Worm (Caenorhabditis elegans) whole organism, early embryonic: ENCODE data around the gene atz-1.

ENCODE experiments used
- B0310.2 ChIP-seq: sonication (generic microtip); optimal IDR thresholded peaks from 2 replicates; lab custom pipeline; 2016; ENCODE audit warnings: mild to moderate bottlenecking, missing genetic modification characterization, missing compliant biosample characterization
- F13C5.2 ChIP-seq: sonication (generic microtip); optimal IDR thresholded peaks from 2 replicates; lab custom pipeline; 2017; ENCODE audit warnings: mild to moderate bottlenecking, missing genetic modification characterization, inconsistent platforms, missing compliant biosample characterization
- aly-1 ChIP-seq: sonication (generic microtip); optimal IDR thresholded peaks from 2 replicates; lab custom pipeline; 2016; ENCODE audit warnings: missing genetic modification characterization, missing compliant biosample characterization
- ama-1 ChIP-seq: fragments of 150-350 bp; optimal IDR thresholded peaks from 2 replicates; lab custom pipeline; 2014
- ceh-13 ChIP-seq: fragments of 200-800 bp; sonication (Bioruptor generic); optimal IDR thresholded peaks from 2 replicates; lab custom pipeline; 2018; ENCODE audit warnings: mild to moderate bottlenecking, missing genetic modification characterization, missing compliant biosample characterization
- ceh-36 ChIP-seq: sonication (generic microtip); optimal IDR thresholded peaks from 2 replicates; lab custom pipeline; 2016; ENCODE audit warnings: missing genetic modification characterization, inconsistent platforms, missing compliant biosample characterization
- ets-7 ChIP-seq: sonication (generic microtip); optimal IDR thresholded peaks from 2 replicates; lab custom pipeline; 2016; ENCODE audit warnings: missing genotype, missing genetic modification characterization, missing compliant biosample characterization
- flt-1 ChIP-seq: fragments of 200-800 bp; sonication (Bioruptor generic); IDR thresholded peaks from 2 replicates; pipeline ENCODE4 v1.3.6; 2022; ENCODE audit warnings: missing genetic modification characterization, missing compliant biosample characterization
- hmbx-1 ChIP-seq: sonication (generic microtip); optimal IDR thresholded peaks from 2 replicates; lab custom pipeline; 2016; ENCODE audit warnings: mild to moderate bottlenecking, missing genetic modification characterization, missing compliant biosample characterization
- hmg-4 ChIP-seq: fragments of 200-800 bp; sonication (Bioruptor generic); optimal IDR thresholded peaks from 2 replicates; lab custom pipeline; 2018; ENCODE audit warnings: mild to moderate bottlenecking, missing genetic modification characterization, missing compliant biosample characterization
- hnd-1 ChIP-seq: sonication (generic microtip); optimal IDR thresholded peaks from 2 replicates; lab custom pipeline; 2016; ENCODE audit warnings: missing genetic modification characterization, missing compliant biosample characterization
- pes-1 ChIP-seq: fragments of 200-800 bp; sonication (Bioruptor generic); IDR thresholded peaks from 2 replicates; pipeline ENCODE4 v1.3.6; 2022; ENCODE audit warnings: missing genetic modification reagents, missing genetic modification characterization, missing compliant biosample characterization
- scrt-1 ChIP-seq: fragments of 200-800 bp; sonication (Bioruptor generic); IDR thresholded peaks from 2 replicates; pipeline ENCODE4 v1.3.6; 2022; ENCODE audit warnings: missing genetic modification characterization, missing compliant biosample characterization
- sea-1 ChIP-seq: fragments of 200-800 bp; sonication (Bioruptor generic); conservative IDR thresholded peaks from 2 replicates; pipeline ENCODE4 v1.3.6; 2022; ENCODE audit warnings: missing genetic modification characterization, missing compliant biosample characterization
- tbx-11 ChIP-seq: fragments of 200-800 bp; sonication (Bioruptor generic); IDR thresholded peaks from 2 replicates; pipeline ENCODE4 v1.3.6; 2022; ENCODE audit warnings: missing genetic modification characterization, missing compliant biosample characterization
- tbx-37 ChIP-seq: fragments of 200-800 bp; sonication (Bioruptor generic); conservative IDR thresholded peaks from 2 replicates; pipeline ENCODE4 v1.3.6; 2022; ENCODE audit warnings: missing genetic modification reagents, missing genetic modification characterization, missing compliant biosample characterization
- tra-4 ChIP-seq: sonication (generic microtip); optimal IDR thresholded peaks from 2 replicates; lab custom pipeline; 2017; ENCODE audit warnings: missing genetic modification characterization, missing compliant biosample characterization

Gene atz-1

ce11 chrIV:12414601-12415000 is 38.7 kb upstream of the atz-1 start:
- no peak for TF ChIP-seq pes-1 (GFP tag; lab: Robert Waterston, UW)
- no peak for TF ChIP-seq sea-1
- no peak for TF ChIP-seq hnd-1 (tag; lab: Kevin White, UChicago)
- TF ChIP-seq flt-1 (GFP tag; lab: Robert Waterston, UW), result no peak
- TF ChIP-seq hmbx-1 (tag; lab: Kevin White, UChicago), result no peak
- no peak for TF ChIP-seq ceh-13
- TF ChIP-seq ama-1 (lab: Kevin White, UChicago), result no peak
- no peak for TF ChIP-seq B0310.2 (tag; lab: Kevin White, UChicago)
- TF ChIP-seq tbx-37 (GFP tag; lab: Robert Waterston, UW), result no peak
- no peak for TF ChIP-seq ceh-36 (tag; lab: Kevin White, UChicago)

ce11 chrIV:12410167-12410566 is 34.2 kb upstream of the atz-1 start, which contains the start of gene acl-13:
TSS of gene acl-13 (plus strand) at chrIV:12410467.
- TF ChIP-seq tra-4 (no peak), ets-7 (tag; lab: Kevin White, UChicago) (no peak), sea-1 (no peak), pes-1 (GFP tag; lab: Robert Waterston, UW) (no peak), aly-1 (tag; lab: Kevin White, UChicago) (no peak), hmg-4 (GFP tag; lab: Kevin White, UChicago) (no peak), scrt-1 (GFP tag; lab: Robert Waterston, UW) (no peak), ama-1 (lab: Kevin White, UChicago) (no peak), B0310.2 (tag; lab: Kevin White, UChicago) (no peak), tbx-37 (GFP tag; lab: Robert Waterston, UW) (no peak), flt-1 (GFP tag; lab: Robert Waterston, UW) (no peak)

- no peak for TF ChIP-seq aly-1 (tag; lab: Kevin White, UChicago)
- TF ChIP-seq hnd-1 (tag; lab: Kevin White, UChicago), result no peak
- TF ChIP-seq hmg-4 (GFP tag; lab: Kevin White, UChicago), result no peak
- TF ChIP-seq pes-1 (GFP tag; lab: Robert Waterston, UW), result no peak
- TF ChIP-seq flt-1 (GFP tag; lab: Robert Waterston, UW), result no peak
- TF ChIP-seq sea-1, result no peak
- TF ChIP-seq ets-7 (tag; lab: Kevin White, UChicago), result no peak
- TF ChIP-seq tbx-11 (GFP tag; lab: Robert Waterston, UW), result no peak
- no peak for TF ChIP-seq B0310.2 (tag; lab: Kevin White, UChicago)
- TF ChIP-seq ceh-36 (tag; lab: Kevin White, UChicago), result no peak
- TF ChIP-seq tbx-37 (GFP tag; lab: Robert Waterston, UW), result no peak
- no peak for TF ChIP-seq F13C5.2 (tag; lab: Kevin White, UChicago)
- no peak for TF ChIP-seq ceh-13
These were observed 32.7 kb upstream of the atz-1 start, which contains the start of gene dsb-1 for ce11 chrIV:12408625-12409024. TSS of gene dsb-1 (plus strand) at chrIV:12408925.

ce11 chrIV:12404137-12404536 is 28.2 kb upstream of the atz-1 start, which contains the start of gene gex-3:
TSS of gene gex-3 (plus strand) at chrIV:12404431.
- no peak for TF ChIP-seq ama-1 (lab: Kevin White, UChicago)
- TF ChIP-seq scrt-1 (GFP tag; lab: Robert Waterston, UW), result no peak
- TF ChIP-seq sea-1, result no peak
- peak; percentile 29 for TF ChIP-seq hmg-4 (GFP tag; lab: Kevin White, UChicago)
- no peak for TF ChIP-seq ceh-13
- TF ChIP-seq tbx-11 (GFP tag; lab: Robert Waterston, UW), result no peak
- no peak for TF ChIP-seq tbx-37 (GFP tag; lab: Robert Waterston, UW)
- TF ChIP-seq B0310.2 (tag; lab: Kevin White, UChicago), result no peak
- TF ChIP-seq ets-7 (tag; lab: Kevin White, UChicago), result no peak
- TF ChIP-seq pes-1 (GFP tag; lab: Robert Waterston, UW), result no peak
- peak; percentile 52 for TF ChIP-seq F13C5.2 (tag; lab: Kevin White, UChicago)
- TF ChIP-seq hnd-1 (tag; lab: Kevin White, UChicago), result no peak
- TF ChIP-seq hmbx-1 (tag; lab: Kevin White, UChicago), result no peak
- TF ChIP-seq tra-4, result no peak
- no peak for TF ChIP-seq aly-1 (tag; lab: Kevin White, UChicago)

ce11 chrIV:12403440-12403839 is 27.5 kb upstream of the atz-1 start:
- TF ChIP-seq aly-1 (tag; lab: Kevin White, UChicago), result no peak

- no peak for TF ChIP-seq ceh-13
- no peak for TF ChIP-seq ets-7 (tag; lab: Kevin White, UChicago)
- no peak for TF ChIP-seq hnd-1 (tag; lab: Kevin White, UChicago)
- no peak for TF ChIP-seq ceh-36 (tag; lab: Kevin White, UChicago)
- TF ChIP-seq hmbx-1 (tag; lab: Kevin White, UChicago), result no peak
- TF ChIP-seq scrt-1 (GFP tag; lab: Robert Waterston, UW), result no peak
- TF ChIP-seq pes-1 (GFP tag; lab: Robert Waterston, UW), result no peak
- no peak for TF ChIP-seq tbx-37 (GFP tag; lab: Robert Waterston, UW)
- no peak for TF ChIP-seq sea-1
- no peak for TF ChIP-seq tbx-11 (GFP tag; lab: Robert Waterston, UW)
- no peak for TF ChIP-seq tra-4
- TF ChIP-seq flt-1 (GFP tag; lab: Robert Waterston, UW), result no peak
- TF ChIP-seq ama-1 (lab: Kevin White, UChicago), result no peak
- TF ChIP-seq hmg-4 (GFP tag; lab: Kevin White, UChicago), result no peak
- no peak for TF ChIP-seq B0310.2 (tag; lab: Kevin White, UChicago)
These were observed 24.1 kb upstream of the atz-1 start for ce11 chrIV:12399983-12400382.

ce11 chrIV:12398437-12398836 is 22.5 kb upstream of the atz-1 start, which contains the start of gene acs-20:
TSS of gene acs-20 (minus strand) at chrIV:12398706.
- TF ChIP-seq B0310.2 (tag; lab: Kevin White, UChicago), result no peak
- TF ChIP-seq ets-7 (tag; lab: Kevin White, UChicago), result no peak
- TF ChIP-seq ceh-36 (tag; lab: Kevin White, UChicago), result no peak
- no peak for TF ChIP-seq tbx-11 (GFP tag; lab: Robert Waterston, UW)
- TF ChIP-seq sea-1, result no peak
- TF ChIP-seq pes-1 (GFP tag; lab: Robert Waterston, UW), result no peak
- TF ChIP-seq ceh-13, result no peak
- TF ChIP-seq tra-4, result no peak
- TF ChIP-seq flt-1 (GFP tag; lab: Robert Waterston, UW), result no peak
- TF ChIP-seq tbx-37 (GFP tag; lab: Robert Waterston, UW), result no peak
- TF ChIP-seq aly-1 (tag; lab: Kevin White, UChicago), result no peak
- TF ChIP-seq hmg-4 (GFP tag; lab: Kevin White, UChicago), result no peak
